Fruit fly (Drosophila melanogaster): ENCODE results near the gene CG11912.
A peak's percentile ranks its signal among the peaks of the same experiment; 100 is the strongest.

- TF ChIP-seq CG33017 (tag; optimal IDR thresholded peaks at IDR 0.05) (peak; percentile 9), cnc (optimal IDR thresholded peaks at IDR 0.05) (no peak), pad (GFP tag; optimal IDR thresholded peaks at IDR 0.05) (peak; percentile 19), Hr96 (GFP tag; optimal IDR thresholded peaks at IDR 0.05) (no peak), Mnt (GFP tag; optimal IDR thresholded peaks at IDR 0.05) (peak; percentile 27), toe (GFP tag; optimal IDR thresholded peaks at IDR 0.05) (no peak), CG7045 (GFP tag; optimal IDR thresholded peaks at IDR 0.05) (no peak)
Observed at dm6 chr2L:283071-283482, 36.0 kb downstream of the CG11912 start, which contains the start of gene CG11601.
